Worm (Caenorhabditis elegans) whole organism, late embryonic: ENCODE measurements around the gene txt-6.

Experiments
- C38D4.7 ChIP-seq: fragments of 200-800 bp; sonication (Bioruptor generic); optimal IDR thresholded peaks from 2 replicates; lab custom pipeline; 2018; ENCODE audit warnings: mild to moderate bottlenecking, missing genetic modification characterization, moderate library complexity, missing compliant biosample characterization
- F13H6.1 ChIP-seq: sonication (generic microtip); optimal IDR thresholded peaks from 2 replicates; lab custom pipeline; 2016; ENCODE audit warnings: missing genetic modification characterization, missing compliant biosample characterization
- Y22D7AL.16 ChIP-seq: sonication (generic microtip); optimal IDR thresholded peaks from 2 replicates; lab custom pipeline; 2016; ENCODE audit warnings: missing genetic modification characterization, missing compliant biosample characterization
- ahr-1 ChIP-seq: sonication (generic microtip); optimal IDR thresholded peaks from 2 replicates; lab custom pipeline; 2016; ENCODE audit warnings: missing genetic modification characterization, missing compliant biosample characterization
- ceh-19 ChIP-seq: fragments of 200-800 bp; sonication (Bioruptor generic); optimal IDR thresholded peaks from 2 replicates; lab custom pipeline; 2018; ENCODE audit warnings: mild to moderate bottlenecking, missing genetic modification characterization, missing compliant biosample characterization
- ceh-2 ChIP-seq: sonication (generic microtip); optimal IDR thresholded peaks from 2 replicates; lab custom pipeline; 2016; ENCODE audit warnings: missing genotype, missing genetic modification characterization, missing compliant biosample characterization
- ceh-22 ChIP-seq: sonication (generic microtip); optimal IDR thresholded peaks from 2 replicates; lab custom pipeline; 2017; ENCODE audit warnings: missing biosample characterization, missing genetic modification characterization
- ceh-30 ChIP-seq: fragments of 150-350 bp; optimal IDR thresholded peaks from 2 replicates; lab custom pipeline; 2014; ENCODE audit warnings: missing biosample characterization, missing genetic modification characterization
- ceh-31 ChIP-seq: sonication (generic microtip); optimal IDR thresholded peaks from 2 replicates; lab custom pipeline; 2016; ENCODE audit warnings: missing genetic modification characterization, missing compliant biosample characterization
- ceh-34 ChIP-seq: sonication (generic microtip); optimal IDR thresholded peaks from 2 replicates; lab custom pipeline; 2016; ENCODE audit warnings: mild to moderate bottlenecking, missing genetic modification characterization, missing compliant biosample characterization
- ceh-48 ChIP-seq: sonication (generic microtip); optimal IDR thresholded peaks from 2 replicates; lab custom pipeline; 2016; ENCODE audit warnings: missing genetic modification characterization, inconsistent platforms, missing compliant biosample characterization
- ceh-6 ChIP-seq: fragments of 200-800 bp; sonication (Bioruptor generic); optimal IDR thresholded peaks from 2 replicates; lab custom pipeline; 2018; ENCODE audit warnings: mild to moderate bottlenecking, missing genetic modification characterization, missing compliant biosample characterization
- che-1 ChIP-seq: sonication (generic microtip); optimal IDR thresholded peaks from 2 replicates; lab custom pipeline; 2016; ENCODE audit warnings: mild to moderate bottlenecking, missing genetic modification characterization, missing compliant biosample characterization
- dve-1 ChIP-seq: sonication (generic microtip); optimal IDR thresholded peaks from 2 replicates; lab custom pipeline; 2017; ENCODE audit warnings: antibody characterized with exemption, mild to moderate bottlenecking, missing genetic modification characterization, missing compliant biosample characterization
- elt-2 ChIP-seq: sonication (generic microtip); optimal IDR thresholded peaks from 2 replicates; lab custom pipeline; 2016; ENCODE audit warnings: missing genetic modification reagents, missing genetic modification characterization, missing compliant biosample characterization
- elt-4 ChIP-seq: sonication (generic microtip); optimal IDR thresholded peaks from 2 replicates; lab custom pipeline; 2016; ENCODE audit warnings: missing genetic modification characterization, missing compliant biosample characterization
- fkh-10 ChIP-seq: fragments of 150-350 bp; optimal IDR thresholded peaks from 2 replicates; lab custom pipeline; 2014; ENCODE audit warnings: missing biosample characterization, missing genetic modification reagents, missing genetic modification characterization
- hlh-13 ChIP-seq: fragments of 200-800 bp; sonication (Bioruptor generic); optimal IDR thresholded peaks from 2 replicates; lab custom pipeline; 2018; ENCODE audit warnings: mild to moderate bottlenecking, missing genetic modification characterization, missing compliant biosample characterization
- hlh-30 ChIP-seq: sonication (generic microtip); optimal IDR thresholded peaks from 2 replicates; lab custom pipeline; 2017; ENCODE audit warnings: antibody characterized with exemption, missing genetic modification characterization, missing compliant biosample characterization; ENCODE audit not compliant: insufficient read depth
- hlh-8 ChIP-seq: sonication (generic microtip); optimal IDR thresholded peaks from 2 replicates; lab custom pipeline; 2016; ENCODE audit warnings: missing genotype, missing genetic modification characterization, missing compliant biosample characterization
- madf-2 ChIP-seq: sonication (generic microtip); optimal IDR thresholded peaks from 2 replicates; lab custom pipeline; 2017; ENCODE audit warnings: missing genetic modification characterization, missing compliant biosample characterization
- mec-3 ChIP-seq: sonication (generic microtip); optimal IDR thresholded peaks from 2 replicates; lab custom pipeline; 2016; ENCODE audit warnings: borderline replicate concordance, missing genetic modification characterization, missing compliant biosample characterization
- nfya-1 ChIP-seq: sonication (generic microtip); optimal IDR thresholded peaks from 2 replicates; lab custom pipeline; 2017; ENCODE audit warnings: missing genetic modification characterization, mild to moderate bottlenecking, missing compliant biosample characterization, antibody characterized with exemption, moderate library complexity
- npax-4 ChIP-seq: sonication (generic microtip); optimal IDR thresholded peaks from 2 replicates; lab custom pipeline; 2016; ENCODE audit warnings: missing genetic modification characterization, missing compliant biosample characterization
- pat-9 ChIP-seq: fragments of 200-800 bp; sonication (Bioruptor generic); optimal IDR thresholded peaks from 2 replicates; lab custom pipeline; 2018; ENCODE audit warnings: mild to moderate bottlenecking, missing genetic modification characterization, moderate library complexity, missing compliant biosample characterization
- pros-1 ChIP-seq: fragments of 150-350 bp; optimal IDR thresholded peaks from 2 replicates; lab custom pipeline; 2014; ENCODE audit warnings: missing biosample characterization, missing genetic modification reagents, missing genetic modification characterization
- ref-2 ChIP-seq: sonication (generic microtip); optimal IDR thresholded peaks from 2 replicates; lab custom pipeline; 2016; ENCODE audit warnings: missing genetic modification characterization, missing compliant biosample characterization
- rnt-1 ChIP-seq: sonication (generic microtip); optimal IDR thresholded peaks from 2 replicates; lab custom pipeline; 2016; ENCODE audit warnings: missing genetic modification characterization, missing compliant biosample characterization
- sdc-2 ChIP-seq: sonication (generic microtip); optimal IDR thresholded peaks from 2 replicates; lab custom pipeline; 2016; ENCODE audit warnings: missing genotype, missing genetic modification characterization, missing compliant biosample characterization
- sox-2 ChIP-seq: fragments of 200-800 bp; sonication (Bioruptor generic); IDR thresholded peaks from 2 replicates; pipeline ENCODE4 v1.3.6; 2022; ENCODE audit warnings: missing genetic modification reagents, missing genetic modification characterization, missing compliant biosample characterization
- tbx-2 ChIP-seq: sonication (generic microtip); optimal IDR thresholded peaks from 2 replicates; lab custom pipeline; 2016; ENCODE audit warnings: missing genetic modification characterization, missing compliant biosample characterization
- tbx-7 ChIP-seq: sonication (generic microtip); optimal IDR thresholded peaks from 2 replicates; lab custom pipeline; 2016; ENCODE audit warnings: missing genotype, missing genetic modification characterization, missing compliant biosample characterization
- unc-42 ChIP-seq: sonication (generic microtip); optimal IDR thresholded peaks from 2 replicates; lab custom pipeline; 2016; ENCODE audit warnings: missing genotype, missing genetic modification characterization, missing compliant biosample characterization
- unc-55 ChIP-seq: sonication (generic microtip); optimal IDR thresholded peaks from 2 replicates; lab custom pipeline; 2017; ENCODE audit warnings: missing biosample characterization, missing genetic modification reagents, missing genetic modification characterization
- unc-86 ChIP-seq: sonication (generic microtip); optimal IDR thresholded peaks from 2 replicates; lab custom pipeline; 2016; ENCODE audit warnings: missing genetic modification characterization, missing compliant biosample characterization
- zip-5 ChIP-seq: sonication (generic microtip); optimal IDR thresholded peaks from 2 replicates; lab custom pipeline; 2016; ENCODE audit warnings: missing genetic modification characterization, missing compliant biosample characterization
- ztf-16 ChIP-seq: sonication (generic microtip); optimal IDR thresholded peaks from 2 replicates; lab custom pipeline; 2017; ENCODE audit warnings: missing genetic modification characterization, missing compliant biosample characterization

txt-6 gene

DNA sequence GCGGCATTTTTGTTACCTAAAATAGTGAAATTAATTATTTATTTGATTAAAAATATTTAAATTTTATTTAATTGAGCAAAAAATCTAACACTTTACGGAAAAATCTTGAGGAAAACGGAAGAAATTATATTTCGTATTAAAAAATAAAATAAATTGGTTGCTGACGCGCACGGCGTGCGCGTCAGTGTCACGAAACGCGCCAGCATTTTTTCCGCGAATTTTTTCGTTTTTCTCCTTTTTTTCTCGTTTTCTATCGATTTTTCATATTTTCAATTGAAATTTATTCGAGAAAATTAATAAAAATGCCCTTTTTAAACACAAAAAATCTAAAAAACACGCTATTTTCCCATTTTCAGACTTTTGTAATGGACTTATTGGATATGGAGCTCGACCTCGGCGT lies 9.1 kb upstream of the txt-6 start, which contains the start of the genes Y61A9LA.10 and F54D11.4:
Gene Y61A9LA.10 (minus strand): TSS at position 16 of the 400 bp plus-strand sequence.
Gene F54D11.4 (plus strand): TSS at position 350 of the 400 bp plus-strand sequence.
- TF ChIP-seq ceh-48 (tag; lab: Kevin White, UChicago): peak; percentile 25
- no peak for TF ChIP-seq elt-4
- no peak for TF ChIP-seq hlh-13
- TF ChIP-seq ceh-6 (GFP tag; lab: Kevin White, UChicago): no peak
- no peak for TF ChIP-seq ahr-1 (tag; lab: Kevin White, UChicago)
- no peak for TF ChIP-seq hlh-8
- TF ChIP-seq hlh-30: no peak
- TF ChIP-seq fkh-10 (GFP tag; lab: Kevin White, UChicago): no peak
- peak; percentile 8 for TF ChIP-seq ceh-31 (tag; lab: Kevin White, UChicago)
- peak; percentile 42 for TF ChIP-seq unc-86 (tag; lab: Kevin White, UChicago)
- TF ChIP-seq rnt-1: no peak
- TF ChIP-seq C38D4.7 (GFP tag; lab: Kevin White, UChicago): no peak
- TF ChIP-seq unc-55 (GFP tag; lab: Kevin White, UChicago): no peak
- TF ChIP-seq ceh-22 (tag; lab: Kevin White, UChicago): no peak
- peak; percentile 13 for TF ChIP-seq nfya-1 (tag; lab: Kevin White, UChicago)
- TF ChIP-seq pros-1 (tag; lab: Kevin White, UChicago): no peak
- TF ChIP-seq ceh-2: no peak
- TF ChIP-seq F13H6.1 (tag; lab: Kevin White, UChicago): no peak
- no peak for TF ChIP-seq ref-2 (tag; lab: Kevin White, UChicago)
- TF ChIP-seq madf-2 (tag; lab: Kevin White, UChicago): no peak
- TF ChIP-seq sdc-2 (tag; lab: Kevin White, UChicago): no peak
- TF ChIP-seq pat-9 (tag; lab: Kevin White, UChicago): no peak
- TF ChIP-seq elt-2 (tag; lab: Kevin White, UChicago): peak; percentile 33
- TF ChIP-seq tbx-2: no peak
- no peak for TF ChIP-seq ceh-34 (tag; lab: Kevin White, UChicago)
- no peak for TF ChIP-seq zip-5 (tag; lab: Kevin White, UChicago)
- TF ChIP-seq che-1: no peak
- TF ChIP-seq unc-42 (tag; lab: Kevin White, UChicago): peak; percentile 4
- no peak for TF ChIP-seq dve-1 (tag; lab: Kevin White, UChicago)
- TF ChIP-seq Y22D7AL.16: no peak
- peak; percentile 13 for TF ChIP-seq npax-4 (tag; lab: Kevin White, UChicago)
- TF ChIP-seq, all 69 proteins: peak for 7

DNA sequence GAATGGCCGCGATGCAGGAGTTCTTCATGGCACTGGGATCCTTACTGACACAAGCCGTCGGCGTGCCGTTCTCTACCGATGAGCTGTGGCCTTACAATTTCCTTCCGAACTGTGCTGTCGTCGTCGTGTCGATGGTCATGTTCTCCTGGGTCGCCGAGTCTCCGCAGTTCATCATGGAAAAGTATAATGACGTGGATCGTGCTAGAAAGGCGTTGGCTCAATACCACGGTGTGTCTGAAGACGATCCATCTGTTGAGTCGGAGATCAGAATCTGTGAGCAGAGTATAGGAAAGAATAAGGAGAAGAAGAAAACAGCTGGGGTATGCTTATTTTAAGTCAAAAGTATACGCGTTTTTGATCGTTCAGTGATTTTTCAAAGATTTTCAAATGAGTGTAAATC lies 7.5 kb downstream of the txt-6 start:
- TF ChIP-seq mec-3 (no peak), sox-2 (GFP tag; lab: Robert Waterston, UW) (no peak), tbx-7 (tag; lab: Kevin White, UChicago) (no peak), Y22D7AL.16 (no peak), ztf-16 (tag; lab: Kevin White, UChicago) (no peak), unc-86 (tag; lab: Kevin White, UChicago) (no peak), dve-1 (tag; lab: Kevin White, UChicago) (no peak)

DNA sequence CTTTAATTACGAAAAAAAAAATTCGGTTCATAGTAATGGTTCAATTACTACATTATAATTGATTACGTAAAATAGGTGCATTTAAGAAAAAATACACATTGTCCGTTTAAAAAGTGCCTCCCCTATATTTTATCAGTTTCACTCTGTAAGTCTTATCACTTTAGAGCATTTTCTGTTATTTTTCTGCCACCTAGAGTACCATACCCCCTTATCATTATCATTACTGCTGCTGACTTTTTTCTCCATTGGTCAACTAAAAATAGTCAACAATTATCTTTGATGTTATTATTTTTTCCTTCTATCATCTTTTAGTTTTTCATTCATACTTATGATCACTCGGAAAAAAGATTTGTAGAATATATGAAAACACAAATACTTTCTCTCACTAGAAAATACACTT lies 8.2 kb downstream of the txt-6 start:
- TF ChIP-seq elt-2 (tag; lab: Kevin White, UChicago) (peak; percentile 90), ceh-19 (no peak)
- TF ChIP-seq, all 69 proteins: peak for 1

DNA sequence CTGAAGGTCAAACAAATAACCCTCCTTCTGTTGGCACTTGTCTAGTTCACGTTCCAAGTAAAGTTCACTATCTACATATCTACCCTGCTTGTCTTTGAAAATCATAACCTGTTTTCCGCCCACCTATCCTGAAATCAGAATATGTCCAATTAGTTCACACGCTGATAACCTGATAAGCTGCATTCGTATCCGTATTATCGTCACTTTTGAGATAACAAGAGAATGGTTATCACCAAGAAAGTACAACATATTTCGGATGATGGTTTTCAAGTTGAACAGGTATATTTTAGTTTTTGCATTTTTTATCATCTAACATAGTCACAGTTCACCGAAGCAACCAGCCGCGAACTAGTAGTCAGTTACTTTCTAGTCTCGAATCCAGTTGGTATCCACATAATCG lies 15.9 kb downstream of the txt-6 start:
- peak; percentile 58 for TF ChIP-seq elt-2 (tag; lab: Kevin White, UChicago)
- no peak for TF ChIP-seq F13H6.1 (tag; lab: Kevin White, UChicago)

DNA sequence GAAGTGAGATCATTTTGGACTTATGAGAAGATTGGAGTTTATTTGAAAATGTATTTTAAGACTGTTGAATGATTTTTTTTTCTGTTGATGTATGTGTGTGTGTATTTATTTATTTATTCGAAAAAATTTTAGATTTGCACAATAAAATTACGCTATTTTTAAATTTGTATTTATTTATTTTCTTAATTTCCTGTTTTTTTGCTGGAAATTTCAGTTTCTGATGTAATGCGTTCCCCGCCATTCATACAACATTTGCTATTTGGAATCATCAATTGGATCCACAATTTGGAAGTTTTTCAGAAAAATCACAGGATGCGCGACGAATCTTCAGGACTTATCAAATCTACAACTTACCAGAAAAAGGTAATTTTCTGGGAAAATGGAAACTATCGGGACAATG lies 21.7 kb downstream of the txt-6 start, which contains the start of gene Y61A9LA.1:
Gene Y61A9LA.1 (plus strand): TSS at position 301 of the 400 bp plus-strand sequence.
- TF ChIP-seq ceh-30 (no peak), ceh-48 (tag; lab: Kevin White, UChicago) (no peak), fkh-10 (GFP tag; lab: Kevin White, UChicago) (no peak), elt-4 (no peak), mec-3 (no peak)
